Fruit fly (Drosophila melanogaster) whole organism, wandering third instar larva: Measurements from ENCODE around the gene CG2604.

ENCODE experiments used
- Abd-B ChIP-seq: fragments of >200 bp; optimal IDR thresholded peaks from 2 replicates; lab custom pipeline; 2017; ENCODE audit warnings: missing biosample characterization, missing genetic modification characterization
- Dif ChIP-seq: fragments of 200-275, 200-300 bp; sonication (Bioruptor generic); optimal IDR thresholded peaks from 2 replicates; lab custom pipeline; 2018; ENCODE audit warnings: missing biosample characterization, missing genetic modification characterization; ENCODE audit not compliant: partially characterized antibody
- Jra ChIP-seq: sonication (Bioruptor generic); optimal IDR thresholded peaks from 2 replicates; lab custom pipeline; 2016; ENCODE audit warnings: missing biosample characterization, missing genetic modification characterization
- brk ChIP-seq: fragments of 200-800 bp; sonication (Bioruptor generic); optimal IDR thresholded peaks from 2 replicates; lab custom pipeline; 2016; ENCODE audit warnings: missing biosample characterization, mild to moderate bottlenecking, missing genetic modification characterization
- dl ChIP-seq, 2 experiments: fragments of 175-275, 200-275 bp in 1 of 2; fragments of 200-275 bp in 1 of 2; sonication (Bioruptor generic); optimal IDR thresholded peaks; lab custom pipeline; 2018; ENCODE audit warnings: mild to moderate bottlenecking in 2 of 2, missing biosample characterization in 2 of 2, missing genetic modification characterization in 2 of 2, moderate library complexity in 2 of 2; ENCODE audit not compliant: partially characterized antibody in 2 of 2, insufficient read depth in 1 of 2
- h ChIP-seq: fragments of 200-800 bp; sonication (Bioruptor generic); optimal IDR thresholded peaks from 3 replicates; lab custom pipeline; 2016; ENCODE audit warnings: missing biosample characterization, mild to moderate bottlenecking, missing genetic modification characterization
- sv ChIP-seq: fragments of 200-800 bp; sonication (Bioruptor generic); optimal IDR thresholded peaks from 3 replicates; lab custom pipeline; 2016; ENCODE audit warnings: missing biosample characterization, missing genetic modification characterization
- tai ChIP-seq: sonication (Bioruptor generic); optimal IDR thresholded peaks from 2 replicates; lab custom pipeline; 2016; ENCODE audit warnings: missing biosample characterization, missing genetic modification characterization
- usp ChIP-seq: fragments of >200 bp; optimal IDR thresholded peaks from 2 replicates; lab custom pipeline; 2017; ENCODE audit warnings: missing biosample characterization, missing genetic modification characterization

DNA sequence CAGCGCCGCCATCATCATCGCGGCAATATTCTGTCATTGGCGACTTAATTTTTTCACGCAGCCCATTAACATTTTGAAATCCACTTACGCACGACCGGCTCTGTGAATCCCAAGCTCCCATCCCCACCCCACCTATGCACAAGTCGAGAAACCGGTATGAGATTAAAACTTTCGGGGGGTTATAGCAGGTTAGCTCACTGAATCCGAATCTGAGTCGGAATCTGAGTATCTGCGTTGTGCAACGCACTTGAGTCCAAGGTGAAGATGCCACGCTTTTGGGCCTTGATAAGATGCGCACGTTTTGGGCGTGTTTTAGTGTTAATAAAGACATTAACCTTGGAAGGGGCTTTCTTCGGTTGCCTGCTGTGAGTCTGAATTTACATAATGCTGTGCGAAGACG is 23.8 kb upstream of the CG2604 start:
- TF ChIP-seq brk (GFP tag; lab: Kevin White, UChicago) (no peak), sv (no peak), Jra (GFP tag; lab: Kevin White, UChicago) (no peak), dl (GFP tag; optimal IDR thresholded peaks at IDR 0.05; lab: Kevin White, UChicago; ENCODE audit: insufficient read depth in 1 of 2, partially characterized antibody in 2 of 2) (no peak), Abd-B (GFP tag; lab: Kevin White, UChicago) (no peak), tai (GFP tag; lab: Kevin White, UChicago) (no peak), Dif (peak; percentile 44), h (GFP tag; lab: Kevin White, UChicago) (no peak), usp (no peak)
